Fruit fly (Drosophila melanogaster) whole organism, embryonic: Measurements from ENCODE around the gene comm.

Experiments
- ATbp ChIP-seq: fragments of 200-800 bp; sonication (Bioruptor generic); optimal IDR thresholded peaks from 2 replicates; lab custom pipeline; 2017; ENCODE audit warnings: missing biosample characterization, mild to moderate bottlenecking, missing genetic modification characterization, missing genetic modification reagents
- Atf6 ChIP-seq: fragments of 200-800 bp; sonication (Bioruptor generic); IDR thresholded peaks from 2 replicates; pipeline ENCODE4 v1.3.6; 2022; ENCODE audit warnings: missing biosample characterization, missing genetic modification characterization
- Blimp-1 ChIP-seq: fragments of 200-800 bp; sonication (Bioruptor generic); optimal IDR thresholded peaks from 3 replicates; lab custom pipeline; 2018; ENCODE audit warnings: missing biosample characterization, missing genetic modification characterization, mild to moderate bottlenecking, moderate library complexity, missing genetic modification reagents
- CG10267 ChIP-seq: fragments of 200-800 bp; sonication (Bioruptor generic); optimal IDR thresholded peaks from 2 replicates; lab custom pipeline; 2018; ENCODE audit warnings: missing biosample characterization, mild to moderate bottlenecking, missing genetic modification characterization, moderate library complexity
- CG10366 ChIP-seq: fragments of 200-800 bp; sonication (Bioruptor generic); IDR thresholded peaks from 2 replicates; pipeline ENCODE4 v1.3.6; 2022; ENCODE audit warnings: missing biosample characterization, missing genetic modification characterization
- CG10979 ChIP-seq: fragments of 200-800 bp; sonication (Bioruptor generic); optimal IDR thresholded peaks from 2 replicates; lab custom pipeline; 2018; ENCODE audit warnings: missing biosample characterization, mild to moderate bottlenecking, missing genetic modification characterization, moderate library complexity
- CG11723 ChIP-seq: fragments of 200-800 bp; sonication (Bioruptor generic); optimal IDR thresholded peaks from 2 replicates; lab custom pipeline; 2017; ENCODE audit warnings: missing biosample characterization, mild to moderate bottlenecking, missing genetic modification characterization
- CG12155 ChIP-seq: fragments of 200-800 bp; sonication (Bioruptor generic); optimal IDR thresholded peaks from 3 replicates; lab custom pipeline; 2016; ENCODE audit warnings: missing biosample characterization, missing genetic modification characterization
- CG1233 ChIP-seq: fragments of 200-800 bp; sonication (Bioruptor generic); optimal IDR thresholded peaks from 4 replicates; lab custom pipeline; 2018; ENCODE audit warnings: missing biosample characterization, mild to moderate bottlenecking, missing genetic modification characterization
- CG12391 ChIP-seq: fragments of 200-800 bp; sonication (Bioruptor generic); optimal IDR thresholded peaks from 3 replicates; lab custom pipeline; 2018; ENCODE audit warnings: missing biosample characterization, mild to moderate bottlenecking, missing genetic modification characterization, moderate library complexity
- CG12942 ChIP-seq: fragments of 200-800 bp; sonication (Bioruptor generic); optimal IDR thresholded peaks from 3 replicates; lab custom pipeline; 2016; ENCODE audit warnings: missing biosample characterization, missing genetic modification characterization
- CG15601 ChIP-seq: fragments of 200-800 bp; sonication (Bioruptor generic); optimal IDR thresholded peaks from 3 replicates; lab custom pipeline; 2019; ENCODE audit warnings: missing biosample characterization, mild to moderate bottlenecking, missing genetic modification characterization, moderate library complexity
- CG17359 ChIP-seq: fragments of 200-800 bp; sonication (Bioruptor generic); optimal IDR thresholded peaks from 3 replicates; lab custom pipeline; 2018; ENCODE audit warnings: missing biosample characterization, mild to moderate bottlenecking, missing genetic modification characterization, moderate library complexity
- CG18476 ChIP-seq: fragments of 200-800 bp; sonication (Bioruptor generic); optimal IDR thresholded peaks from 2 replicates; lab custom pipeline; 2016; ENCODE audit warnings: missing biosample characterization, mild to moderate bottlenecking, missing genetic modification characterization
- CG18764 ChIP-seq: fragments of 200-800 bp; sonication (Bioruptor generic); optimal IDR thresholded peaks from 3 replicates; lab custom pipeline; 2016; ENCODE audit warnings: missing biosample characterization, missing genetic modification characterization
- CG2712 ChIP-seq: fragments of 200-800 bp; optimal IDR thresholded peaks from 3 replicates; lab custom pipeline; 2019; ENCODE audit warnings: missing biosample characterization, mild to moderate bottlenecking, missing genetic modification characterization, moderate library complexity
- CG31224 ChIP-seq: fragments of 200-800 bp; sonication (Bioruptor generic); IDR thresholded peaks from 2 replicates; pipeline ENCODE4 v1.3.6; 2022; ENCODE audit warnings: missing biosample characterization, missing genetic modification characterization
- CG3838 ChIP-seq: fragments of 200-800 bp; sonication (Bioruptor generic); optimal IDR thresholded peaks from 3 replicates; lab custom pipeline; 2016; ENCODE audit warnings: missing biosample characterization, missing genetic modification characterization
- CG8924 ChIP-seq: fragments of 200-800 bp; optimal IDR thresholded peaks from 3 replicates; lab custom pipeline; 2019; ENCODE audit warnings: missing biosample characterization, mild to moderate bottlenecking, missing genetic modification characterization, moderate library complexity
- Chrac-16 ChIP-seq: fragments of 200-800 bp; sonication (Bioruptor generic); optimal IDR thresholded peaks from 3 replicates; lab custom pipeline; 2016; ENCODE audit warnings: missing biosample characterization, missing genetic modification characterization
- Deaf1 ChIP-seq: fragments of 200-800 bp; optimal IDR thresholded peaks from 3 replicates; lab custom pipeline; 2019; ENCODE audit warnings: missing biosample characterization, mild to moderate bottlenecking, missing genetic modification characterization, moderate library complexity
- E2f2 ChIP-seq: fragments of 200-800 bp; sonication (Bioruptor generic); IDR thresholded peaks from 2 replicates; pipeline ENCODE4 v1.3.6; 2022; ENCODE audit warnings: missing biosample characterization, missing genetic modification characterization
- Fer1 ChIP-seq: fragments of 200-800 bp; sonication (Bioruptor generic); optimal IDR thresholded peaks from 2 replicates; lab custom pipeline; 2017; ENCODE audit warnings: missing biosample characterization, mild to moderate bottlenecking, missing genetic modification characterization
- H15 ChIP-seq: fragments of 200-800 bp; sonication (Bioruptor generic); IDR thresholded peaks from 3 replicates; pipeline ENCODE4 v1.3.6; 2022; ENCODE audit warnings: missing biosample characterization, missing genetic modification characterization
- HHEX ChIP-seq: fragments of 200-800 bp; sonication (Bioruptor generic); optimal IDR thresholded peaks from 3 replicates; lab custom pipeline; 2017; ENCODE audit warnings: missing biosample characterization, mild to moderate bottlenecking, missing genetic modification characterization, missing genetic modification reagents
- MESR4 ChIP-seq: fragments of 200-800 bp; sonication (Bioruptor generic); optimal IDR thresholded peaks from 2 replicates; lab custom pipeline; 2018; ENCODE audit warnings: missing biosample characterization, mild to moderate bottlenecking, missing genetic modification characterization, moderate library complexity
- Oli ChIP-seq: fragments of 200-800 bp; sonication (Bioruptor generic); optimal IDR thresholded peaks from 2 replicates; lab custom pipeline; 2018; ENCODE audit warnings: missing biosample characterization, mild to moderate bottlenecking, missing genetic modification characterization, moderate library complexity
- Ptx1 ChIP-seq: fragments of 200-800 bp; sonication (Bioruptor generic); IDR thresholded peaks from 2 replicates; pipeline ENCODE4 v1.3.6; 2022; ENCODE audit warnings: missing biosample characterization, missing genetic modification characterization
- Sox100B ChIP-seq: fragments of 200-800 bp; sonication (Bioruptor generic); optimal IDR thresholded peaks from 3 replicates; lab custom pipeline; 2018; ENCODE audit warnings: missing biosample characterization, mild to moderate bottlenecking, missing genetic modification characterization
- Sox102F ChIP-seq: fragments of 200-800 bp; sonication (Bioruptor generic); optimal IDR thresholded peaks from 2 replicates; lab custom pipeline; 2018; ENCODE audit warnings: missing biosample characterization, mild to moderate bottlenecking, missing genetic modification characterization, moderate library complexity
- chif ChIP-seq, 2 experiments: fragments of 200-800 bp; sonication (Bioruptor generic); optimal IDR thresholded peaks; 3 replicates each; lab custom pipeline; 2016; ENCODE audit warnings: missing biosample characterization in 2 of 2, missing genetic modification characterization in 2 of 2
- crol ChIP-seq: fragments of 200-800 bp; sonication (Bioruptor generic); IDR thresholded peaks from 2 replicates; pipeline ENCODE4 v1.3.6; 2022; ENCODE audit warnings: missing biosample characterization, missing genetic modification characterization
- crp ChIP-seq, 2 experiments: fragments of 200-800 bp; sonication (Bioruptor generic); optimal IDR thresholded peaks; 2 replicates in 1 of 2; 3 replicates in 1 of 2; lab custom pipeline; 2017; ENCODE audit warnings: missing biosample characterization in 2 of 2, missing genetic modification characterization in 2 of 2, mild to moderate bottlenecking in 1 of 2, moderate library complexity in 1 of 2
- dysf ChIP-seq: fragments of 200-800 bp; sonication (Bioruptor generic); IDR thresholded peaks from 3 replicates; pipeline ENCODE4 v1.3.6; 2022; ENCODE audit warnings: missing biosample characterization, missing genetic modification characterization
- eve ChIP-seq, 2 experiments: fragments of >200 bp; optimal IDR thresholded peaks; 2 replicates each; lab custom pipeline; 2017; ENCODE audit warnings: missing biosample characterization in 2 of 2, missing genetic modification characterization in 2 of 2
- ewg ChIP-seq: fragments of 200-800 bp; sonication (Bioruptor generic); optimal IDR thresholded peaks from 3 replicates; lab custom pipeline; 2017; ENCODE audit warnings: mild to moderate bottlenecking, missing biosample characterization, missing genetic modification reagents, missing genetic modification characterization
- ftz-f1 ChIP-seq: fragments of 200-800 bp; sonication (Bioruptor generic); optimal IDR thresholded peaks from 2 replicates; lab custom pipeline; 2016; ENCODE audit warnings: missing biosample characterization, missing genetic modification characterization
- grn ChIP-seq: fragments of 200-800 bp; sonication (Bioruptor generic); optimal IDR thresholded peaks from 3 replicates; lab custom pipeline; 2017; ENCODE audit warnings: missing biosample characterization, missing genetic modification characterization
- her ChIP-seq: fragments of 200-800 bp; sonication (Bioruptor generic); optimal IDR thresholded peaks from 2 replicates; lab custom pipeline; 2016; ENCODE audit warnings: missing biosample characterization, missing genetic modification characterization
- ind ChIP-seq: fragments of 200-800 bp; sonication (Bioruptor generic); optimal IDR thresholded peaks from 3 replicates; lab custom pipeline; 2016; ENCODE audit warnings: missing biosample characterization, missing genetic modification characterization
- jing ChIP-seq: fragments of 200-800 bp; sonication (Bioruptor generic); optimal IDR thresholded peaks from 2 replicates; lab custom pipeline; 2018; ENCODE audit warnings: missing biosample characterization, mild to moderate bottlenecking, missing genetic modification characterization
- mirr ChIP-seq: fragments of 200-800 bp; sonication (Bioruptor generic); optimal IDR thresholded peaks from 3 replicates; lab custom pipeline; 2018; ENCODE audit warnings: missing biosample characterization, mild to moderate bottlenecking, missing genetic modification characterization
- otp ChIP-seq: fragments of 200-800 bp; sonication (Bioruptor generic); IDR thresholded peaks from 3 replicates; pipeline ENCODE4, ENCODE4 v1.3.6; 2022; ENCODE audit warnings: missing biosample characterization, missing genetic modification characterization
- row ChIP-seq: fragments of 200-800 bp; sonication (Bioruptor generic); IDR thresholded peaks from 3 replicates; pipeline ENCODE4 v1.3.6; 2022; ENCODE audit warnings: missing biosample characterization, missing genetic modification characterization
- sc ChIP-seq, 3 experiments: fragments of >200 bp in 2 of 3; fragments of 200-800 bp in 1 of 3; sonication (Bioruptor generic) in 1 of 3; optimal IDR thresholded peaks; 2 replicates in 2 of 3; 3 replicates in 1 of 3; lab custom pipeline; 2017; ENCODE audit warnings: mild to moderate bottlenecking in 1 of 3, missing biosample characterization in 1 of 3, missing genetic modification characterization in 1 of 3, missing genetic modification reagents in 1 of 3
- sug ChIP-seq: fragments of 200-800 bp; optimal IDR thresholded peaks from 2 replicates; lab custom pipeline; 2019; ENCODE audit warnings: missing biosample characterization, mild to moderate bottlenecking, missing genetic modification characterization, moderate library complexity
- trem ChIP-seq: fragments of 200-800 bp; optimal IDR thresholded peaks from 3 replicates; lab custom pipeline; 2019; ENCODE audit warnings: missing biosample characterization, mild to moderate bottlenecking, missing genetic modification characterization, moderate library complexity
- zfh1 ChIP-seq: fragments of 200-800 bp; sonication (Bioruptor generic); IDR thresholded peaks from 3 replicates; pipeline ENCODE4 v1.3.6; 2022; ENCODE audit warnings: missing biosample characterization, missing genetic modification characterization

Gene comm

dm6 chr3L:15704250-15704985 is 23.8 kb downstream of the comm start (continued):
- TF ChIP-seq CG10267: peak; percentile 59
- TF ChIP-seq ind (GFP tag; lab: Kevin White, UChicago): peak; percentile 50
- peak; percentile 5 for TF ChIP-seq ATbp (GFP tag; lab: Kevin White, UChicago)
- TF ChIP-seq CG12942 (GFP tag; lab: Kevin White, UChicago): peak; percentile 16
- TF ChIP-seq ftz-f1 (GFP tag; lab: Kevin White, UChicago): no peak
- no peak for TF ChIP-seq her (GFP tag; lab: Kevin White, UChicago)
- TF ChIP-seq CG18764 (GFP tag; lab: Kevin White, UChicago): peak; percentile 15
- peak; percentile 74 for TF ChIP-seq row (GFP tag; lab: Robert Waterston, UW)
- no peak for TF ChIP-seq CG31224 (GFP tag; lab: Robert Waterston, UW)
- 0 out of 3 replicates have a peak, but pooled peaks have one; percentile 15 for TF ChIP-seq H15 (GFP tag; lab: Robert Waterston, UW)
- TF ChIP-seq CG11723: peak; percentile 13
- TF ChIP-seq Fer1 (GFP tag; lab: Kevin White, UChicago): peak; percentile 14
- TF ChIP-seq trem (tag; lab: Kevin White, UChicago): peak; percentile 51
- peak; percentile 73 for TF ChIP-seq Oli (tag; lab: Kevin White, UChicago)
- TF ChIP-seq MESR4 (GFP tag; lab: Kevin White, UChicago): no peak
- TF ChIP-seq CG17359 (tag; lab: Kevin White, UChicago): peak; percentile 69
- TF ChIP-seq mirr (GFP tag; lab: Kevin White, UChicago): peak; percentile 13
- TF ChIP-seq CG10979 (tag; lab: Kevin White, UChicago): peak; percentile 85
- TF ChIP-seq dysf (GFP tag; lab: Robert Waterston, UW): peak; percentile 21; the same call in 1 of the 3 replicates
- TF ChIP-seq sc (optimal IDR thresholded peaks at IDR 0.05; lab: Kevin White, UChicago): no peak
- peak; percentile 63 for TF ChIP-seq sc (GFP tag; optimal IDR thresholded peaks at IDR 0.05; lab: Kevin White, UChicago)
- peak; percentile 76 for TF ChIP-seq CG12391 (tag; lab: Kevin White, UChicago)
- TF ChIP-seq otp (GFP tag; lab: Robert Waterston, UW): peak; percentile 48; the same call in 1 of the 3 replicates
- peak; percentile 54 for TF ChIP-seq grn (GFP tag; lab: Kevin White, UChicago)
- peak in 1 of 2 experiments; percentile 4 for TF ChIP-seq crp (GFP tag; optimal IDR thresholded peaks at IDR 0.05; lab: Kevin White, UChicago)
- TF ChIP-seq CG12155: peak; percentile 29
- TF ChIP-seq zfh1 (GFP tag; lab: Robert Waterston, UW): peak; percentile 48; the same call in 2 of the 3 replicates
- TF ChIP-seq CG10366: peak; percentile 20; the same call in 1 of the 2 replicates
- TF ChIP-seq sug (tag; lab: Kevin White, UChicago): peak; percentile 47
- peak in 1 of 2 experiments; percentile 35 for TF ChIP-seq eve (GFP tag; optimal IDR thresholded peaks at IDR 0.05; lab: Kevin White, UChicago)
- TF ChIP-seq CG8924 (tag; lab: Kevin White, UChicago): peak; percentile 72
- peak; percentile 80 for TF ChIP-seq crol (GFP tag; lab: Robert Waterston, UW)
- peak; percentile 46 for TF ChIP-seq ewg (GFP tag; lab: Kevin White, UChicago)
- peak; percentile 80 for TF ChIP-seq Sox100B (GFP tag; lab: Kevin White, UChicago)
- TF ChIP-seq Ptx1 (GFP tag; lab: Robert Waterston, UW): peak; percentile 43
- TF ChIP-seq E2f2 (GFP tag; lab: Robert Waterston, UW): peak; percentile 9; the same call in 1 of the 2 replicates
- TF ChIP-seq chif (GFP tag; optimal IDR thresholded peaks at IDR 0.05; lab: Kevin White, UChicago): peak; percentile 14 to 31
- peak; percentile 84 for TF ChIP-seq CG2712
- peak; percentile 75 for TF ChIP-seq Blimp-1
- TF ChIP-seq HHEX (GFP tag; lab: Kevin White, UChicago): no peak
- 0 out of 2 replicates have a peak, but pooled peaks have one; percentile 24 for TF ChIP-seq Atf6 (GFP tag; lab: Robert Waterston, UW)
- TF ChIP-seq CG1233 (GFP tag; lab: Kevin White, UChicago): peak; percentile 46
- TF ChIP-seq Chrac-16 (GFP tag; lab: Kevin White, UChicago): peak; percentile 44
- TF ChIP-seq jing (GFP tag; lab: Kevin White, UChicago): peak; percentile 4
- TF ChIP-seq Deaf1 (tag; lab: Kevin White, UChicago): peak; percentile 34
- TF ChIP-seq CG18476: peak; percentile 39
- no peak for TF ChIP-seq CG3838 (GFP tag; lab: Kevin White, UChicago)
- peak; percentile 71 for TF ChIP-seq Sox102F (GFP tag; lab: Kevin White, UChicago)
- TF ChIP-seq CG15601: peak; percentile 59
